Worm (Caenorhabditis elegans) whole organism, young adult: ENCODE data around the gene F47G3.4.

Experiments
- B0336.3 ChIP-seq: fragments of 200-800 bp; sonication (Bioruptor generic); IDR thresholded peaks from 2 replicates; pipeline ENCODE4 v1.3.6; 2022; ENCODE audit warnings: missing genetic modification characterization, missing compliant biosample characterization
- D2030.7 ChIP-seq: fragments of 200-800 bp; sonication (Bioruptor generic); IDR thresholded peaks from 2 replicates; pipeline ENCODE4 v1.3.6; 2022; ENCODE audit warnings: missing genetic modification reagents, missing genetic modification characterization, missing compliant biosample characterization
- F10E7.11 ChIP-seq: sonication (generic microtip); optimal IDR thresholded peaks from 2 replicates; lab custom pipeline; 2017; ENCODE audit warnings: mild to moderate bottlenecking, missing genetic modification characterization, moderate library complexity, missing compliant biosample characterization
- F23B12.7 ChIP-seq: sonication (generic microtip); optimal IDR thresholded peaks from 2 replicates; lab custom pipeline; 2017; ENCODE audit warnings: missing genetic modification characterization, mild to moderate bottlenecking, missing compliant biosample characterization, antibody characterized with exemption, moderate library complexity; ENCODE audit not compliant: insufficient read depth
- F33H1.4 ChIP-seq: fragments of 200-800 bp; sonication (Bioruptor generic); IDR thresholded peaks from 2 replicates; pipeline ENCODE4 v1.3.6; 2022; ENCODE audit warnings: missing genetic modification reagents, missing genetic modification characterization, missing compliant biosample characterization
- F55B11.4 ChIP-seq: sonication (generic microtip); optimal IDR thresholded peaks from 2 replicates; lab custom pipeline; 2016; ENCODE audit warnings: missing compliant biosample characterization, missing genetic modification characterization, borderline replicate concordance; ENCODE audit not compliant: insufficient read depth
- F57A8.1 ChIP-seq: fragments of 200-800 bp; sonication (Bioruptor generic); optimal IDR thresholded peaks from 2 replicates; lab custom pipeline; 2018; ENCODE audit warnings: mild to moderate bottlenecking, missing genetic modification characterization, moderate library complexity, missing compliant biosample characterization
- K11D2.4 ChIP-seq: fragments of 200-800 bp; sonication (Bioruptor generic); IDR thresholded peaks from 2 replicates; pipeline ENCODE4 v1.3.6; 2022; ENCODE audit warnings: missing genetic modification reagents, missing genetic modification characterization, missing compliant biosample characterization
- T07F8.4 ChIP-seq: sonication (generic microtip); optimal IDR thresholded peaks from 2 replicates; lab custom pipeline; 2016; ENCODE audit warnings: mild to moderate bottlenecking, missing genetic modification characterization, moderate library complexity, missing compliant biosample characterization
- T26A5.8 ChIP-seq: sonication (generic microtip); optimal IDR thresholded peaks from 2 replicates; lab custom pipeline; 2016; ENCODE audit warnings: missing genetic modification characterization, missing compliant biosample characterization
- ZK185.1 ChIP-seq: sonication (generic microtip); optimal IDR thresholded peaks from 2 replicates; lab custom pipeline; 2016; ENCODE audit warnings: mild to moderate bottlenecking, missing genetic modification characterization, missing compliant biosample characterization; ENCODE audit not compliant: poor library complexity, severe bottlenecking
- akir-1 ChIP-seq: fragments of 200-800 bp; sonication (Bioruptor generic); optimal IDR thresholded peaks from 2 replicates; lab custom pipeline; 2018; ENCODE audit warnings: mild to moderate bottlenecking, missing genetic modification characterization, moderate library complexity, missing compliant biosample characterization
- ama-1 ChIP-seq, 3 experiments: fragments of 150-350 bp in 1 of 3; sonication (generic microtip) in 2 of 3; optimal IDR thresholded peaks; 2 replicates each; lab custom pipeline; 2014 to 2018; ENCODE audit warnings: missing biosample characterization in 2 of 3, missing genetic modification characterization in 2 of 3, missing genetic modification reagents in 2 of 3
- atf-7 ChIP-seq: sonication (generic microtip); optimal IDR thresholded peaks from 2 replicates; lab custom pipeline; 2017; ENCODE audit warnings: mild to moderate bottlenecking, missing genetic modification characterization, missing compliant biosample characterization
- bed-2 ChIP-seq: fragments of 200-800 bp; sonication (Bioruptor generic); IDR thresholded peaks from 2 replicates; pipeline ENCODE4 v1.3.6; 2022; ENCODE audit warnings: missing genetic modification reagents, missing genetic modification characterization, missing compliant biosample characterization
- ceh-79 ChIP-seq: sonication (generic microtip); optimal IDR thresholded peaks from 2 replicates; lab custom pipeline; 2017; ENCODE audit warnings: mild to moderate bottlenecking, missing genetic modification characterization, missing compliant biosample characterization
- dox-1 ChIP-seq: fragments of 200-800 bp; sonication (Bioruptor generic); IDR thresholded peaks from 2 replicates; pipeline ENCODE4 v1.3.6; 2022; ENCODE audit warnings: missing genetic modification reagents, missing genetic modification characterization, missing compliant biosample characterization
- ekl-4 ChIP-seq: fragments of 200-800 bp; sonication (Bioruptor generic); IDR thresholded peaks from 2 replicates; pipeline ENCODE4 v1.3.6; 2022; ENCODE audit warnings: missing genetic modification reagents, missing genetic modification characterization, missing compliant biosample characterization
- ets-4 ChIP-seq: fragments of 200-800 bp; sonication (Bioruptor generic); optimal IDR thresholded peaks from 2 replicates; lab custom pipeline; 2018; ENCODE audit warnings: mild to moderate bottlenecking, missing genetic modification characterization, missing compliant biosample characterization
- gei-17 ChIP-seq: fragments of 200-800 bp; sonication (Bioruptor generic); optimal IDR thresholded peaks from 2 replicates; lab custom pipeline; 2018; ENCODE audit warnings: mild to moderate bottlenecking, missing genetic modification characterization, missing compliant biosample characterization
- hmg-20 ChIP-seq: fragments of 200-800 bp; sonication (Bioruptor generic); IDR thresholded peaks from 2 replicates; pipeline ENCODE4 v1.3.6; 2022; ENCODE audit warnings: missing genetic modification reagents, missing genetic modification characterization, missing compliant biosample characterization
- let-607 ChIP-seq, 2 experiments: fragments of 200-800 bp in 1 of 2; sonication (Bioruptor generic) in 1 of 2; sonication (generic microtip) in 1 of 2; optimal IDR thresholded peaks; 2 replicates each; lab custom pipeline; 2016 to 2018; ENCODE audit warnings: mild to moderate bottlenecking in 2 of 2, missing compliant biosample characterization in 2 of 2, missing genetic modification characterization in 2 of 2, moderate library complexity in 2 of 2, missing genotype in 1 of 2
- lin-26 ChIP-seq: fragments of 200-800 bp; sonication (Bioruptor generic); IDR thresholded peaks from 2 replicates; pipeline ENCODE4 v1.3.6; 2022; ENCODE audit warnings: missing genetic modification reagents, missing genetic modification characterization, missing compliant biosample characterization
- lin-40 ChIP-seq: sonication (generic microtip); optimal IDR thresholded peaks from 2 replicates; lab custom pipeline; 2016; ENCODE audit warnings: missing genetic modification characterization, mild to moderate bottlenecking, missing compliant biosample characterization, missing genotype, missing genetic modification reagents
- nfya-1 ChIP-seq: sonication (generic microtip); optimal IDR thresholded peaks from 2 replicates; lab custom pipeline; 2017; ENCODE audit warnings: antibody characterized with exemption, missing compliant biosample characterization, missing genetic modification characterization, borderline replicate concordance; ENCODE audit not compliant: insufficient read depth
- nhr-80 ChIP-seq: sonication (generic microtip); optimal IDR thresholded peaks from 2 replicates; lab custom pipeline; 2016; ENCODE audit warnings: missing genetic modification characterization, missing compliant biosample characterization
- rec-8 ChIP-seq, 2 experiments: sonication (generic microtip); optimal IDR thresholded peaks; 2 replicates each; lab custom pipeline; 2016; ENCODE audit warnings: mild to moderate bottlenecking in 2 of 2, missing genetic modification characterization in 2 of 2, missing genetic modification reagents in 2 of 2, missing genotype in 2 of 2, missing biosample characterization in 1 of 2, missing compliant biosample characterization in 1 of 2, moderate library complexity in 1 of 2
- sptf-2 ChIP-seq: fragments of 200-800 bp; sonication (Bioruptor generic); optimal IDR thresholded peaks from 2 replicates; lab custom pipeline; 2018; ENCODE audit warnings: mild to moderate bottlenecking, missing genetic modification characterization, missing compliant biosample characterization
- tbp1 ChIP-seq: fragments of 200-800 bp; sonication (Bioruptor generic); optimal IDR thresholded peaks from 2 replicates; lab custom pipeline; 2018; ENCODE audit warnings: mild to moderate bottlenecking, missing genetic modification characterization, missing compliant biosample characterization
- unc-62 ChIP-seq: fragments of 150-350 bp; optimal IDR thresholded peaks from 2 replicates; lab custom pipeline; 2014; ENCODE audit warnings: missing biosample characterization, missing genetic modification reagents, missing genetic modification characterization
- ztf-18 ChIP-seq: sonication (generic microtip); optimal IDR thresholded peaks from 2 replicates; lab custom pipeline; 2016; ENCODE audit warnings: missing genotype, mild to moderate bottlenecking, missing genetic modification characterization, missing compliant biosample characterization
- ztf-26 ChIP-seq: sonication (generic microtip); optimal IDR thresholded peaks from 2 replicates; lab custom pipeline; 2017; ENCODE audit warnings: missing genetic modification characterization, missing compliant biosample characterization

Gene F47G3.4

ce11 chrX:2370655-2371054 lies 10.7 kb upstream of the F47G3.4 start:
- TF ChIP-seq B0336.3 (GFP tag; lab: Robert Waterston, UW) (no peak), ama-1 (optimal IDR thresholded peaks at IDR 0.05; lab: Kevin White, UChicago) (no peak), ama-1 (GFP tag; optimal IDR thresholded peaks at IDR 0.05; lab: Kevin White, UChicago) (no peak), rec-8 (tag; optimal IDR thresholded peaks at IDR 0.05; lab: Kevin White, UChicago) (no peak), akir-1 (GFP tag; lab: Kevin White, UChicago) (no peak), nhr-80 (tag; lab: Kevin White, UChicago) (peak; percentile 68)

- no peak for TF ChIP-seq T07F8.4 (tag; lab: Kevin White, UChicago)
- TF ChIP-seq nhr-80 (tag; lab: Kevin White, UChicago): peak; percentile 85
- TF ChIP-seq T26A5.8 (tag; lab: Kevin White, UChicago): no peak
- peak; percentile 8 for TF ChIP-seq F23B12.7
- TF ChIP-seq bed-2 (GFP tag; lab: Robert Waterston, UW): no peak
- TF ChIP-seq ceh-79 (tag; lab: Kevin White, UChicago): no peak
- peak; percentile 16 for TF ChIP-seq atf-7
- peak; percentile 22 for TF ChIP-seq tbp1 (GFP tag; lab: Kevin White, UChicago)
- TF ChIP-seq dox-1 (GFP tag; lab: Robert Waterston, UW): peak; percentile 69
- TF ChIP-seq lin-40 (tag; lab: Kevin White, UChicago): no peak
- peak in 1 of 2 experiments; percentile 42 for TF ChIP-seq let-607 (tag; optimal IDR thresholded peaks at IDR 0.05; lab: Kevin White, UChicago)
- TF ChIP-seq lin-26 (GFP tag; lab: Robert Waterston, UW): no peak
- TF ChIP-seq unc-62 (GFP tag; lab: Kevin White, UChicago): no peak
- TF ChIP-seq, all 124 proteins: peak for 6
These were observed 9.2 kb upstream of the F47G3.4 start for ce11 chrX:2372134-2372533.

- TF ChIP-seq nfya-1 (tag; lab: Kevin White, UChicago) (no peak), ztf-26 (tag; lab: Kevin White, UChicago) (no peak), unc-62 (GFP tag; lab: Kevin White, UChicago) (no peak), F57A8.1 (GFP tag; lab: Kevin White, UChicago) (no peak), ets-4 (GFP tag; lab: Kevin White, UChicago) (no peak), ztf-18 (no peak), ama-1 (optimal IDR thresholded peaks at IDR 0.05; lab: Kevin White, UChicago) (no peak), ama-1 (GFP tag; optimal IDR thresholded peaks at IDR 0.05; lab: Kevin White, UChicago) (no peak), F23B12.7 (no peak), F55B11.4 (tag; lab: Kevin White, UChicago) (no peak), F33H1.4 (GFP tag; lab: Robert Waterston, UW) (no peak), K11D2.4 (no peak), D2030.7 (no peak), ZK185.1 (tag; lab: Kevin White, UChicago) (no peak), hmg-20 (GFP tag; lab: Robert Waterston, UW) (no peak), sptf-2 (no peak), gei-17 (GFP tag; lab: Kevin White, UChicago) (no peak), ekl-4 (GFP tag; lab: Robert Waterston, UW) (no peak), B0336.3 (GFP tag; lab: Robert Waterston, UW) (no peak), F10E7.11 (tag; lab: Kevin White, UChicago) (no peak)
These were observed 5.9 kb upstream of the F47G3.4 start, which contains the start of gene F47G3.3 for ce11 chrX:2375300-2376035. TSS of gene F47G3.3 (plus strand) at chrX:2375985.
